Worm (Caenorhabditis elegans) whole organism, L1 larva: ENCODE data around the gene sri-27.

Experiments used
- aly-2 ChIP-seq: fragments of 150-350 bp; optimal IDR thresholded peaks from 2 replicates; lab custom pipeline; 2014; ENCODE audit warnings: missing biosample characterization, missing genetic modification characterization
- ama-1 ChIP-seq: fragments of 150-350 bp; optimal IDR thresholded peaks from 2 replicates; lab custom pipeline; 2014
- lin-35 ChIP-seq, 2 experiments: fragments of 150-350 bp; optimal IDR thresholded peaks; 2 replicates each; lab custom pipeline; 2014; ENCODE audit warnings: missing biosample characterization in 2 of 2, missing genetic modification characterization in 2 of 2, missing genetic modification reagents in 2 of 2
- pax-3 ChIP-seq: fragments of 200-800 bp; sonication (Bioruptor generic); optimal IDR thresholded peaks from 2 replicates; lab custom pipeline; 2018; ENCODE audit warnings: mild to moderate bottlenecking, missing genetic modification characterization, moderate library complexity, missing compliant biosample characterization

ce11 chrV:1767427-1767826, 42.0 kb downstream of the sri-27 start:
- no peak for TF ChIP-seq lin-35 (GFP tag; optimal IDR thresholded peaks at IDR 0.05; lab: Kevin White, UChicago)
- TF ChIP-seq pax-3 (tag; lab: Kevin White, UChicago) = no peak
- TF ChIP-seq aly-2 = no peak
- TF ChIP-seq ama-1 (lab: Kevin White, UChicago) = no peak
